Fruit fly (Drosophila melanogaster) whole organism, embryonic: ENCODE measurements around the gene CG31807.

ENCODE experiments used
- Atf3 ChIP-seq: fragments of 200-800 bp; sonication (Bioruptor generic); optimal IDR thresholded peaks from 3 replicates; lab custom pipeline; 2016; ENCODE audit warnings: missing biosample characterization, missing genetic modification characterization
- Bdp1 ChIP-seq: fragments of 200-800 bp; sonication (Bioruptor generic); optimal IDR thresholded peaks from 3 replicates; lab custom pipeline; 2016; ENCODE audit warnings: missing biosample characterization, missing genetic modification characterization
- CG17568 ChIP-seq: fragments of 200-800 bp; sonication (Bioruptor generic); optimal IDR thresholded peaks from 2 replicates; lab custom pipeline; 2018; ENCODE audit warnings: missing biosample characterization, mild to moderate bottlenecking, missing genetic modification characterization, moderate library complexity
- CG30020 ChIP-seq: fragments of 200-800 bp; optimal IDR thresholded peaks from 2 replicates; lab custom pipeline; 2019; ENCODE audit warnings: missing biosample characterization, mild to moderate bottlenecking, missing genetic modification characterization, moderate library complexity
- HmgZ ChIP-seq: fragments of 200-800 bp; sonication (Bioruptor generic); optimal IDR thresholded peaks from 2 replicates; lab custom pipeline; 2018; ENCODE audit warnings: missing biosample characterization, mild to moderate bottlenecking, missing genetic modification characterization
- Sox100B ChIP-seq: fragments of 200-800 bp; sonication (Bioruptor generic); optimal IDR thresholded peaks from 3 replicates; lab custom pipeline; 2018; ENCODE audit warnings: missing biosample characterization, mild to moderate bottlenecking, missing genetic modification characterization
- Trl ChIP-seq, 3 experiments: fragments of >200 bp in 2 of 3; fragments of 200-800 bp in 1 of 3; sonication (Bioruptor generic) in 1 of 3; optimal IDR thresholded peaks; 2 replicates in 1 of 3; 3 replicates in 2 of 3; lab custom pipeline; 2016 to 2017; ENCODE audit warnings: missing biosample characterization in 1 of 3, missing genetic modification characterization in 1 of 3
- az2 ChIP-seq: fragments of 200-800 bp; sonication (Bioruptor generic); optimal IDR thresholded peaks from 3 replicates; lab custom pipeline; 2016; ENCODE audit warnings: missing biosample characterization, missing genetic modification characterization
- btn ChIP-seq: fragments of 200-800 bp; sonication (Bioruptor generic); optimal IDR thresholded peaks from 2 replicates; lab custom pipeline; 2016; ENCODE audit warnings: missing biosample characterization, missing genetic modification characterization
- da ChIP-seq: fragments of 200-800 bp; sonication (Bioruptor generic); optimal IDR thresholded peaks from 2 replicates; lab custom pipeline; 2016; ENCODE audit warnings: missing biosample characterization, missing genetic modification characterization
- hb ChIP-seq: fragments of 200-800 bp; sonication (Bioruptor generic); IDR thresholded peaks from 3 replicates; pipeline ENCODE4 v1.3.6; 2022; ENCODE audit warnings: missing biosample characterization, missing genetic modification characterization; ENCODE audit not compliant: partially characterized antibody
- z ChIP-seq: fragments of 200-800 bp; sonication (Bioruptor generic); IDR thresholded peaks from 3 replicates; pipeline ENCODE4 v1.3.6; 2022; ENCODE audit warnings: missing biosample characterization, missing genetic modification characterization

DNA sequence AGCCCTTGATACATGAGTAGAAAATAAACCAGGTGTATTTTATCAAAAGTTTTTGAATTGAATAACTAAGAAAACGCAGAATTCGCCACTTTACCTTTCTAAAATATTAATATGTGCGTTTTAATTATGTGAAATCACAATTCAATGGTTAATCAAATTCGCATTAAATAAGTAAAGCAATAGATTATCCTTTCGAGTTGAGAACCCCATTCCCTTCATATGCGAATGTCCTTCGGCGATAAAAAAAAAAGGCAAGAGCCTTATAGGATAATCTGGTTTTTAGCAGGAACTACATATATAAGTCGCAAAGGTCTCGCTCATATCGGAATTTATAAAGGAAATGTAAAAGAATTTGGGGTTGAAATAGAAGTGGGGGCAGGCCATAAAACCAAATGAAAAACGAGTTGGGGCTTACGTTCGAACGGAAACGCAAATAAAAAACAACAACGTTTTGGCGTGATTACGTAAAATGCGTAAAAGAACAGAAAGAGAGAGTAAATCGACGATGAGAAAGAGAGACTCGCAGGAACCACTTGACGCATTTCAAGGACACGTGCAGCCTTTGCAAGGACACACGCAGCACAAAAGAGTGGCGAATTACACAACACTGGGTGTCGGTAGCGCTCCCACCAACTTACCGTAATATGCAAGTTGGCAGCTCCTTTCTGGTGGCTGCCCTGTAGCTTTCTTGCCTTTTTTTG lies 31.5 kb upstream of the CG31807 start:
- TF ChIP-seq Trl (optimal IDR thresholded peaks at IDR 0.05; lab: Kevin White, UChicago) (no peak), Trl (GFP tag; optimal IDR thresholded peaks at IDR 0.05; lab: Kevin White, UChicago) (no peak), Bdp1 (no peak), hb (GFP tag; lab: Robert Waterston, UW) (no peak), CG17568 (GFP tag; lab: Kevin White, UChicago) (no peak), Sox100B (GFP tag; lab: Kevin White, UChicago) (no peak), btn (GFP tag; lab: Kevin White, UChicago) (no peak), Atf3 (GFP tag; lab: Kevin White, UChicago) (no peak), az2 (GFP tag; lab: Kevin White, UChicago) (no peak), z (GFP tag; lab: Robert Waterston, UW) (no peak), HmgZ (tag; lab: Kevin White, UChicago) (no peak), CG30020 (tag; lab: Kevin White, UChicago) (no peak), da (no peak)
